Worm (Caenorhabditis elegans) whole organism, early embryonic: ENCODE data around the gene unc-1.

Source experiments
- B0310.2 ChIP-seq: sonication (generic microtip); optimal IDR thresholded peaks from 2 replicates; lab custom pipeline; 2016; ENCODE audit warnings: mild to moderate bottlenecking, missing genetic modification characterization, missing compliant biosample characterization
- F13C5.2 ChIP-seq: sonication (generic microtip); optimal IDR thresholded peaks from 2 replicates; lab custom pipeline; 2017; ENCODE audit warnings: mild to moderate bottlenecking, missing genetic modification characterization, inconsistent platforms, missing compliant biosample characterization
- ama-1 ChIP-seq: fragments of 150-350 bp; optimal IDR thresholded peaks from 2 replicates; lab custom pipeline; 2014
- ceh-13 ChIP-seq: fragments of 200-800 bp; sonication (Bioruptor generic); optimal IDR thresholded peaks from 2 replicates; lab custom pipeline; 2018; ENCODE audit warnings: mild to moderate bottlenecking, missing genetic modification characterization, missing compliant biosample characterization
- hmbx-1 ChIP-seq: sonication (generic microtip); optimal IDR thresholded peaks from 2 replicates; lab custom pipeline; 2016; ENCODE audit warnings: mild to moderate bottlenecking, missing genetic modification characterization, missing compliant biosample characterization
- scrt-1 ChIP-seq: fragments of 200-800 bp; sonication (Bioruptor generic); IDR thresholded peaks from 2 replicates; pipeline ENCODE4 v1.3.6; 2022; ENCODE audit warnings: missing genetic modification characterization, missing compliant biosample characterization
- tra-4 ChIP-seq: sonication (generic microtip); optimal IDR thresholded peaks from 2 replicates; lab custom pipeline; 2017; ENCODE audit warnings: missing genetic modification characterization, missing compliant biosample characterization

ce11 chrX:1086406-1086897 lies 24.2 kb upstream of the unc-1 start:
- no peak for TF ChIP-seq ceh-13
- no peak for TF ChIP-seq scrt-1
- no peak for TF ChIP-seq B0310.2 (tag; lab: Kevin White, UChicago)
- TF ChIP-seq ama-1 (lab: Kevin White, UChicago), result no peak
- no peak for TF ChIP-seq F13C5.2 (tag; lab: Kevin White, UChicago)
- TF ChIP-seq hmbx-1 (tag; lab: Kevin White, UChicago), result no peak
- no peak for TF ChIP-seq tra-4 (tag; lab: Kevin White, UChicago)
